Fruit fly (Drosophila melanogaster) whole organism, embryonic: ENCODE data around the gene Pisd.

ENCODE experiments used
- CG12071 ChIP-seq: fragments of 200-800 bp; sonication (Bioruptor generic); optimal IDR thresholded peaks from 3 replicates; lab custom pipeline; 2018; ENCODE audit warnings: missing biosample characterization, mild to moderate bottlenecking, missing genetic modification characterization
- CG12659 ChIP-seq: fragments of 200-800 bp; sonication (Bioruptor generic); optimal IDR thresholded peaks from 3 replicates; lab custom pipeline; 2017; ENCODE audit warnings: mild to moderate bottlenecking, missing biosample characterization, missing genetic modification reagents, missing genetic modification characterization
- CG14014 ChIP-seq: fragments of 200-800 bp; sonication (Bioruptor generic); IDR thresholded peaks from 2 replicates; pipeline ENCODE4 v1.3.6; 2022; ENCODE audit warnings: missing biosample characterization, missing genetic modification characterization
- CG14710 ChIP-seq: fragments of 200-800 bp; sonication (Bioruptor generic); optimal IDR thresholded peaks from 3 replicates; lab custom pipeline; 2019; ENCODE audit warnings: missing biosample characterization, mild to moderate bottlenecking, missing genetic modification characterization, moderate library complexity
- CG17359 ChIP-seq: fragments of 200-800 bp; sonication (Bioruptor generic); optimal IDR thresholded peaks from 3 replicates; lab custom pipeline; 2018; ENCODE audit warnings: missing biosample characterization, mild to moderate bottlenecking, missing genetic modification characterization, moderate library complexity
- CG17361 ChIP-seq: fragments of 200-800 bp; sonication (Bioruptor generic); IDR thresholded peaks from 3 replicates; pipeline ENCODE4 v1.3.6; 2022; ENCODE audit warnings: missing biosample characterization, missing genetic modification characterization
- CG18011 ChIP-seq: fragments of 200-800 bp; sonication (Bioruptor generic); optimal IDR thresholded peaks from 2 replicates; lab custom pipeline; 2017; ENCODE audit warnings: missing biosample characterization, missing genetic modification characterization, mild to moderate bottlenecking, moderate library complexity, missing genotype
- CG2678 ChIP-seq: fragments of 200-800 bp; sonication (Bioruptor generic); optimal IDR thresholded peaks from 3 replicates; lab custom pipeline; 2019; ENCODE audit warnings: missing biosample characterization, mild to moderate bottlenecking, missing genetic modification characterization, moderate library complexity
- CG30403 ChIP-seq: fragments of 200-800 bp; sonication (Bioruptor generic); optimal IDR thresholded peaks from 3 replicates; lab custom pipeline; 2016; ENCODE audit warnings: missing biosample characterization, missing genetic modification characterization
- CG30431 ChIP-seq: fragments of 200-800 bp; sonication (Bioruptor generic); optimal IDR thresholded peaks from 2 replicates; lab custom pipeline; 2017; ENCODE audit warnings: missing biosample characterization, missing genetic modification characterization
- CG32772 ChIP-seq: fragments of 200-800 bp; sonication (Bioruptor generic); IDR thresholded peaks from 2 replicates; pipeline ENCODE4 v1.3.6; 2022; ENCODE audit warnings: missing biosample characterization, missing genetic modification characterization
- CG3995 ChIP-seq: fragments of 200-800 bp; sonication (Bioruptor generic); optimal IDR thresholded peaks from 3 replicates; lab custom pipeline; 2016; ENCODE audit warnings: missing biosample characterization, missing genetic modification characterization
- CG5953 ChIP-seq: fragments of 200-800 bp; sonication (Bioruptor generic); IDR thresholded peaks from 2 replicates; pipeline ENCODE4 v1.3.6; 2022; ENCODE audit warnings: missing biosample characterization, missing genetic modification characterization
- CG6765 ChIP-seq: fragments of 200-800 bp; sonication (Bioruptor generic); optimal IDR thresholded peaks from 3 replicates; lab custom pipeline; 2017; ENCODE audit warnings: missing biosample characterization, mild to moderate bottlenecking, missing genetic modification characterization
- CG7839 ChIP-seq: fragments of 200-800 bp; sonication (Bioruptor generic); optimal IDR thresholded peaks from 3 replicates; lab custom pipeline; 2018; ENCODE audit warnings: missing biosample characterization, mild to moderate bottlenecking, missing genetic modification characterization, moderate library complexity
- CG8924 ChIP-seq: fragments of 200-800 bp; optimal IDR thresholded peaks from 3 replicates; lab custom pipeline; 2019; ENCODE audit warnings: missing biosample characterization, mild to moderate bottlenecking, missing genetic modification characterization, moderate library complexity
- CHES-1-like ChIP-seq: fragments of 200-800 bp; sonication (Bioruptor generic); optimal IDR thresholded peaks from 2 replicates; lab custom pipeline; 2016; ENCODE audit warnings: missing biosample characterization, missing genetic modification characterization
- CrebB ChIP-seq: fragments of 200-800 bp; sonication (Bioruptor generic); optimal IDR thresholded peaks from 3 replicates; lab custom pipeline; 2018; ENCODE audit warnings: missing biosample characterization, mild to moderate bottlenecking, missing genetic modification characterization
- Dbx ChIP-seq: fragments of 200-800 bp; sonication (Bioruptor generic); IDR thresholded peaks from 3 replicates; pipeline ENCODE4 v1.3.6; 2022; ENCODE audit warnings: missing biosample characterization, missing genetic modification characterization
- Dip3 ChIP-seq: fragments of 200-800 bp; sonication (Bioruptor generic); optimal IDR thresholded peaks from 3 replicates; lab custom pipeline; 2016; ENCODE audit warnings: missing biosample characterization, missing genetic modification characterization
- Ets65A ChIP-seq: fragments of 200-800 bp; sonication (Bioruptor generic); peaks from one replicate; lab custom pipeline; 2016; ENCODE audit warnings: missing biosample characterization, missing genetic modification characterization
- HmgD ChIP-seq: fragments of 200-800 bp; sonication (Bioruptor generic); optimal IDR thresholded peaks from 3 replicates; lab custom pipeline; 2016; ENCODE audit warnings: missing biosample characterization, missing genetic modification characterization
- Hr3 ChIP-seq: fragments of 200-800 bp; sonication (Bioruptor generic); optimal IDR thresholded peaks from 3 replicates; lab custom pipeline; 2016; ENCODE audit warnings: missing biosample characterization, missing genetic modification characterization
- Hr78 ChIP-seq, 2 experiments: fragments of 200-800 bp in 1 of 2; fragments of >200 bp in 1 of 2; sonication (Bioruptor generic) in 1 of 2; optimal IDR thresholded peaks; 2 replicates each; lab custom pipeline; 2017 to 2019; ENCODE audit warnings: missing biosample characterization in 2 of 2, missing genetic modification characterization in 2 of 2, mild to moderate bottlenecking in 1 of 2, moderate library complexity in 1 of 2
- Hsf ChIP-seq: fragments of 200-800 bp; sonication (Bioruptor generic); optimal IDR thresholded peaks from 3 replicates; lab custom pipeline; 2016; ENCODE audit warnings: missing biosample characterization, missing genetic modification characterization
- MTF-1 ChIP-seq: fragments of 200-800 bp; sonication (Bioruptor generic); optimal IDR thresholded peaks from 2 replicates; lab custom pipeline; 2018; ENCODE audit warnings: missing biosample characterization, mild to moderate bottlenecking, missing genetic modification characterization, borderline replicate concordance
- Mes4 ChIP-seq: fragments of 200-800 bp; sonication (Bioruptor generic); optimal IDR thresholded peaks from 2 replicates; lab custom pipeline; 2016; ENCODE audit warnings: missing biosample characterization, missing genetic modification characterization
- Opbp ChIP-seq: fragments of 200-800 bp; sonication (Bioruptor generic); IDR thresholded peaks from 3 replicates; pipeline ENCODE4 v1.3.6; 2022; ENCODE audit warnings: missing biosample characterization, missing genetic modification characterization; ENCODE audit not compliant: partially characterized antibody
- Optix ChIP-seq: fragments of 200-800 bp; sonication (Bioruptor generic); IDR thresholded peaks from 3 replicates; pipeline ENCODE4 v1.3.6; 2022; ENCODE audit warnings: missing biosample characterization, missing genetic modification characterization
- Pdp1 ChIP-seq, 2 experiments: fragments of 200-800 bp; sonication (Bioruptor generic); optimal IDR thresholded peaks; 3 replicates each; lab custom pipeline; 2016; ENCODE audit warnings: missing biosample characterization in 2 of 2, missing genetic modification characterization in 2 of 2, mild to moderate bottlenecking in 1 of 2, moderate library complexity in 1 of 2
- Trl ChIP-seq, 3 experiments: fragments of >200 bp in 2 of 3; fragments of 200-800 bp in 1 of 3; sonication (Bioruptor generic) in 1 of 3; optimal IDR thresholded peaks; 2 replicates in 1 of 3; 3 replicates in 2 of 3; lab custom pipeline; 2016 to 2017; ENCODE audit warnings: missing biosample characterization in 1 of 3, missing genetic modification characterization in 1 of 3
- ab ChIP-seq: fragments of 200-800 bp; sonication (Bioruptor generic); optimal IDR thresholded peaks from 2 replicates; lab custom pipeline; 2016; ENCODE audit warnings: missing biosample characterization, missing genetic modification characterization
- al ChIP-seq: fragments of 200-800 bp; sonication (Bioruptor generic); IDR thresholded peaks from 2 replicates; pipeline ENCODE4 v1.3.6; 2022; ENCODE audit warnings: missing biosample characterization, missing genetic modification characterization
- bab2 ChIP-seq: fragments of 200-800 bp; sonication (Bioruptor generic); optimal IDR thresholded peaks from 2 replicates; lab custom pipeline; 2016; ENCODE audit warnings: missing biosample characterization, missing genetic modification characterization
- fd64A ChIP-seq: fragments of 200-800 bp; sonication (Bioruptor generic); optimal IDR thresholded peaks from 3 replicates; lab custom pipeline; 2018; ENCODE audit warnings: missing biosample characterization, mild to moderate bottlenecking, missing genetic modification characterization
- hb ChIP-seq: fragments of 200-800 bp; sonication (Bioruptor generic); IDR thresholded peaks from 3 replicates; pipeline ENCODE4 v1.3.6; 2022; ENCODE audit warnings: missing biosample characterization, missing genetic modification characterization; ENCODE audit not compliant: partially characterized antibody
- hkb ChIP-seq, 2 experiments: fragments of 200-800 bp in 1 of 2; fragments of >200 bp in 1 of 2; sonication (Bioruptor generic) in 1 of 2; IDR thresholded peaks in 1 of 2; optimal IDR thresholded peaks in 1 of 2; 2 replicates each; pipeline versions ENCODE4 v1.3.6 to Lab custom; 2017 to 2022; ENCODE audit warnings: missing biosample characterization in 1 of 2, missing genetic modification characterization in 1 of 2
- ind ChIP-seq: fragments of 200-800 bp; sonication (Bioruptor generic); optimal IDR thresholded peaks from 3 replicates; lab custom pipeline; 2016; ENCODE audit warnings: missing biosample characterization, missing genetic modification characterization
- jigr1 ChIP-seq: fragments of 200-800 bp; sonication (Bioruptor generic); IDR thresholded peaks from 3 replicates; pipeline ENCODE4 v1.3.6; 2022; ENCODE audit warnings: missing biosample characterization, missing genetic modification characterization
- ken ChIP-seq: fragments of 200-800 bp; sonication (Bioruptor generic); IDR thresholded peaks from 3 replicates; pipeline ENCODE4 v1.3.6; 2022; ENCODE audit warnings: missing biosample characterization, missing genetic modification characterization
- mirr ChIP-seq: fragments of 200-800 bp; sonication (Bioruptor generic); optimal IDR thresholded peaks from 3 replicates; lab custom pipeline; 2018; ENCODE audit warnings: missing biosample characterization, mild to moderate bottlenecking, missing genetic modification characterization
- mld ChIP-seq: fragments of 200-800 bp; sonication (Bioruptor generic); IDR thresholded peaks from 3 replicates; pipeline ENCODE4 v1.3.6; 2022; ENCODE audit warnings: missing biosample characterization, missing genetic modification characterization; ENCODE audit not compliant: partially characterized antibody
- phol ChIP-seq: fragments of 200-800 bp; sonication (Bioruptor generic); optimal IDR thresholded peaks from 3 replicates; lab custom pipeline; 2018; ENCODE audit warnings: missing biosample characterization, mild to moderate bottlenecking, missing genetic modification characterization, moderate library complexity
- pum ChIP-seq: fragments of 200-800 bp; sonication (Bioruptor generic); optimal IDR thresholded peaks from 2 replicates; lab custom pipeline; 2016; ENCODE audit warnings: missing biosample characterization, missing genetic modification characterization
- run ChIP-seq: fragments of 200-800 bp; sonication (Bioruptor generic); optimal IDR thresholded peaks from 3 replicates; lab custom pipeline; 2018; ENCODE audit warnings: missing biosample characterization, mild to moderate bottlenecking, missing genetic modification characterization
- slbo ChIP-seq: fragments of 200-800 bp; sonication (Bioruptor generic); IDR thresholded peaks from 2 replicates; pipeline ENCODE4 v1.3.6; 2022; ENCODE audit warnings: missing biosample characterization, missing genetic modification characterization
- sug ChIP-seq: fragments of 200-800 bp; optimal IDR thresholded peaks from 2 replicates; lab custom pipeline; 2019; ENCODE audit warnings: missing biosample characterization, mild to moderate bottlenecking, missing genetic modification characterization, moderate library complexity
- tin ChIP-seq: fragments of 200-800 bp; sonication (Bioruptor generic); optimal IDR thresholded peaks from 3 replicates; lab custom pipeline; 2016; ENCODE audit warnings: missing biosample characterization, missing genetic modification characterization
- twi ChIP-seq: fragments of 200-800 bp; optimal IDR thresholded peaks from 2 replicates; lab custom pipeline; 2019; ENCODE audit warnings: missing biosample characterization, mild to moderate bottlenecking, missing genetic modification characterization, moderate library complexity
- zen ChIP-seq: fragments of 200-800 bp; sonication (Bioruptor generic); optimal IDR thresholded peaks from 3 replicates; lab custom pipeline; 2018; ENCODE audit warnings: missing biosample characterization, mild to moderate bottlenecking, missing genetic modification characterization, moderate library complexity
- zfh2 ChIP-seq: fragments of 200-800 bp; sonication (Bioruptor generic); optimal IDR thresholded peaks from 2 replicates; lab custom pipeline; 2016; ENCODE audit warnings: missing biosample characterization, missing genetic modification characterization

Pisd gene

DNA sequence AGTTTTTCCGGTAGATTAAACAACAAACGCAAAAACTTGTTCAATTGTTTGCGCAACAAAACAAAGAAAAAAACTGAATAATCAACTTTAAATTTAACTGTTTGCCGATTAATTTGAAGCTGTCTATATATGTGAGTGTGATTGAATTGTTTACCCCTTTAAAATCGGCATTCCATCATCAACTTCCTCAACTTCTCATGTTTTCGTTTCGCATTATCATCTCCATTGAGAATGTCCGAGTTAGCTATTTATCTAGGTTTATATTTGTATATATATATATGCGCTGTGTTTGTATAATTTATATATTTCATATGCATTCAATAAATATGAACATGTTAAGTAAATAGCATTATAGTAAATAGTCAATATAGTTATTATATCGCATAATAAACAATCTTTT, 51.8 kb downstream of the Pisd start (continued):
- no peak for TF ChIP-seq Hsf (GFP tag; lab: Kevin White, UChicago)
- no peak for TF ChIP-seq Trl (optimal IDR thresholded peaks at IDR 0.05; lab: Kevin White, UChicago)
- TF ChIP-seq Trl (GFP tag; optimal IDR thresholded peaks at IDR 0.05; lab: Kevin White, UChicago) = no peak
- TF ChIP-seq HmgD (GFP tag; lab: Kevin White, UChicago) = no peak
- TF ChIP-seq slbo (GFP tag; lab: Robert Waterston, UW) = no peak
- TF ChIP-seq CG2678 = peak; percentile 66
- no peak for TF ChIP-seq ab (GFP tag; lab: Kevin White, UChicago)
- TF ChIP-seq CG14710 (tag; lab: Kevin White, UChicago) = no peak
- TF ChIP-seq CG32772 = no peak
- TF ChIP-seq CG5953 (GFP tag; lab: Robert Waterston, UW) = no peak
- no peak for TF ChIP-seq twi (tag; lab: Kevin White, UChicago)
- no peak for TF ChIP-seq Ets65A (GFP tag; lab: Kevin White, UChicago)
- no peak for TF ChIP-seq jigr1 (GFP tag; lab: Robert Waterston, UW)
- TF ChIP-seq CG6765 (GFP tag; lab: Kevin White, UChicago) = peak; percentile 41
- peak; percentile 15 for TF ChIP-seq CG17359
- TF ChIP-seq mirr (GFP tag; lab: Kevin White, UChicago) = no peak
- no peak for TF ChIP-seq zen
- peak; percentile 15; the same call in 1 of the 2 replicates for TF ChIP-seq CG14014 (GFP tag; lab: Robert Waterston, UW)
- TF ChIP-seq sug (tag; lab: Kevin White, UChicago) = peak; percentile 23
- TF ChIP-seq Dbx (GFP tag; lab: Robert Waterston, UW) = no peak
- TF ChIP-seq al (GFP tag; lab: Robert Waterston, UW) = no peak
- no peak for TF ChIP-seq bab2 (GFP tag; lab: Kevin White, UChicago)
- no peak for TF ChIP-seq MTF-1 (GFP tag; lab: Kevin White, UChicago)
- no peak for TF ChIP-seq zfh2 (GFP tag; lab: Kevin White, UChicago)
- TF ChIP-seq CG8924 (tag; lab: Kevin White, UChicago) = peak; percentile 15
- no peak for TF ChIP-seq CG18011
- TF ChIP-seq Mes4 (GFP tag; lab: Kevin White, UChicago) = no peak
- no peak for TF ChIP-seq CG17361
- no peak for TF ChIP-seq Dip3 (GFP tag; lab: Kevin White, UChicago)
- TF ChIP-seq ken (GFP tag; lab: Robert Waterston, UW) = no peak
- TF ChIP-seq CG7839 (tag; lab: Kevin White, UChicago) = no peak
- no peak for TF ChIP-seq hkb (optimal IDR thresholded peaks at IDR 0.05; lab: Kevin White, UChicago)
- no peak for TF ChIP-seq hkb (GFP tag; IDR thresholded peaks at IDR 0.05; lab: Robert Waterston, UW)
- no peak for TF ChIP-seq Opbp (GFP tag; lab: Robert Waterston, UW)
- no peak for TF ChIP-seq CG12071 (GFP tag; lab: Kevin White, UChicago)
- TF ChIP-seq CG3995 = no peak
- TF ChIP-seq CG30431 (GFP tag; lab: Kevin White, UChicago) = no peak
- TF ChIP-seq fd64A (GFP tag; lab: Kevin White, UChicago) = no peak
- no peak for TF ChIP-seq Hr3 (GFP tag; lab: Kevin White, UChicago)
- TF ChIP-seq phol (tag; lab: Kevin White, UChicago) = no peak
- TF ChIP-seq ind = no peak
- TF ChIP-seq Hr78 (GFP tag; optimal IDR thresholded peaks at IDR 0.05; lab: Kevin White, UChicago) = no peak
- no peak for TF ChIP-seq CHES-1-like (GFP tag; lab: Kevin White, UChicago)
- TF ChIP-seq CG12659 (GFP tag; lab: Kevin White, UChicago) = peak; percentile 11
- TF ChIP-seq hb = no peak
- no peak for TF ChIP-seq CG30403 (GFP tag; lab: Kevin White, UChicago)
- TF ChIP-seq pum (GFP tag; lab: Kevin White, UChicago) = no peak
- TF ChIP-seq mld (GFP tag; lab: Robert Waterston, UW) = no peak
- TF ChIP-seq Optix (GFP tag; lab: Robert Waterston, UW) = no peak
- no peak for TF ChIP-seq run
- no peak for TF ChIP-seq tin (GFP tag; lab: Kevin White, UChicago)
- no peak for TF ChIP-seq CrebB
- peak in 1 of 2 experiments; percentile 6 for TF ChIP-seq Pdp1 (GFP tag; optimal IDR thresholded peaks at IDR 0.05; lab: Kevin White, UChicago)
